Worm (Caenorhabditis elegans): ENCODE measurements around the gene C29H12.6.

The C29H12.6 gene

DNA sequence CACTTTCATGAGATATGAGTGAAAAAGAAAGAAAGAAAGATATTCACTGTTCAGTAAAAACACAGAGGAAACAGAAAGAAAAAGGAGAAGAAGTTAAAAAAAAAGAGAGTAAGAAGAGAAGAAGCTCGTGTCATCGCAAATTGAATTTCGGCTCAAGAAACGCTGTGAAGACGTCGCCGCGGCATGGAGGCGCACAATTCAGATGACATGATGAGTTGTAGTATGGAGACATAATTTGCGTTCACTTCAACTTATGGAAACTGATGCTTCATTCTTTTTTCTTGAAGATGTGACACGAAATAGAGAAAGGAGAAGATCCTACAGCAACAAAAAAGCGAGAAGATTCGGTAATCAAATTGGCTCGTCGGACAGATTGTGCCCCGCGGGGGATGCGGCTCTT, 30.3 kb upstream of the C29H12.6 start:
- no peak for TF ChIP-seq nhr-25 (tag; optimal IDR thresholded peaks at IDR 0.05)
- no peak for TF ChIP-seq nhr-67 (tag; optimal IDR thresholded peaks at IDR 0.05)
- no peak for TF ChIP-seq R02D3.7 (tag; optimal IDR thresholded peaks at IDR 0.05)
- TF ChIP-seq eor-1 (tag; optimal IDR thresholded peaks at IDR 0.05) = no peak
- TF ChIP-seq lin-15B (tag; optimal IDR thresholded peaks at IDR 0.05) = no peak
- no peak for TF ChIP-seq nhr-23 (tag; optimal IDR thresholded peaks at IDR 0.05)
- no peak for TF ChIP-seq jun-1 (tag; optimal IDR thresholded peaks at IDR 0.05)
- TF ChIP-seq nfya-1 (tag; optimal IDR thresholded peaks at IDR 0.05; ENCODE audit: insufficient read depth) = peak; percentile 30
- TF ChIP-seq fkh-10 (GFP tag; optimal IDR thresholded peaks at IDR 0.05) = peak; percentile 82
- no peak for TF ChIP-seq ceh-16 (tag; optimal IDR thresholded peaks at IDR 0.05)
- no peak for TF ChIP-seq ceh-9 (tag; optimal IDR thresholded peaks at IDR 0.05)
- no peak for TF ChIP-seq unc-62 (GFP tag; optimal IDR thresholded peaks at IDR 0.05)

DNA sequence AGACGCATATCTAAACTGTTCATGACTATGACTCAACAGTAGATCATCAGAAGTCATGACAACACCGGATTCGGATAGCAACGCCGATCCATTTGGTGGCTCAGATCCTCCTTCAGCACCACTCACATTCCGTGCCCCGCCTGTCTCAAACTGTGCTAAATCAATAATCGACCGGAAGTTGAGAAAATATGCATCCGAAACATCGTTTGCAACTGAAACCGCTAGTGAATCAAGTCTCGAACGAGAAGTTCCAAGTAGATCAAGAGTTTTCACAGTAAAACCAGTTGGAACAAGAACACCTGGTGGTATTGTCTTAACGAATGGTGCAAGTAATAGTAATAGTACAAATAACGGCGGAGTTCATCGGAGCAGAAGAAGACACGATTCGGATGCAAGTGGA, 29.1 kb upstream of the C29H12.6 start:
- no peak for TF ChIP-seq mdl-1 (tag; optimal IDR thresholded peaks at IDR 0.05)
- TF ChIP-seq sea-2 (GFP tag; optimal IDR thresholded peaks at IDR 0.05) = no peak
- no peak for TF ChIP-seq lin-39 (tag; optimal IDR thresholded peaks at IDR 0.05)
- TF ChIP-seq nfya-1 (tag; optimal IDR thresholded peaks at IDR 0.05; ENCODE audit: insufficient read depth) = no peak
- no peak for TF ChIP-seq nhr-25 (tag; optimal IDR thresholded peaks at IDR 0.05)
- TF ChIP-seq zag-1 (tag; optimal IDR thresholded peaks at IDR 0.05) = no peak
- TF ChIP-seq hmg-11 (tag; optimal IDR thresholded peaks at IDR 0.05) = no peak
- no peak for TF ChIP-seq mml-1 (tag; optimal IDR thresholded peaks at IDR 0.05)
- no peak for TF ChIP-seq egl-27 (tag; optimal IDR thresholded peaks at IDR 0.05)
- TF ChIP-seq nhr-76 (tag; optimal IDR thresholded peaks at IDR 0.05) = no peak
- no peak for TF ChIP-seq nhr-237 (tag; optimal IDR thresholded peaks at IDR 0.05)
- TF ChIP-seq fkh-2 (tag; optimal IDR thresholded peaks at IDR 0.05) = no peak
- TF ChIP-seq nhr-12 (tag; optimal IDR thresholded peaks at IDR 0.05) = no peak
- TF ChIP-seq R02D3.7 (tag; optimal IDR thresholded peaks at IDR 0.05) = no peak
- no peak for TF ChIP-seq egl-5 (tag; optimal IDR thresholded peaks at IDR 0.05)

DNA sequence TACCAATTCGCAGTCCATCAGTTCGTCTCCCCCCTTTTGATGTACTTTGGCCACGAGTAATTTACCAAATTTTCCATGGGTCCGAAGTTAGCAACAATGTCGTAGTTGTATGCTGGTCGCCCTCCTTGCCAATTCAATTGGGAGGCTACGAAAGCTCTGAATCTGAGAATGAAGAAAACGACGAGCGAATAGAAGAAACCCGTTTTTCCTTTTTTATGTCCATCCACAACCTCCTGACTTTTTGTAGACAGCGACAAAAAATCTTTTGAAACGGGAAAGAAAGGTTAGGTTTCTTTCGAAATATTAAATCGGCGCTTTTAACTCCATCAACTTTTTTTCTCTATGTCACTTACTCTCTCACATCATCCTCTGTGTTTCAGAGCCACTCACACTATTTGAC, 24.5 kb upstream of the C29H12.6 start:
- TF ChIP-seq fkh-10 (GFP tag; optimal IDR thresholded peaks at IDR 0.05) (peak; percentile 63), lin-15B (tag; optimal IDR thresholded peaks at IDR 0.05) (no peak), fkh-2 (tag; optimal IDR thresholded peaks at IDR 0.05) (no peak), pha-4 (tag; optimal IDR thresholded peaks at IDR 0.05) (no peak), nhr-43 (tag; optimal IDR thresholded peaks at IDR 0.05; ENCODE audit: poor library complexity, severe bottlenecking) (no peak), unc-62 (GFP tag; optimal IDR thresholded peaks at IDR 0.05) (no peak), ztf-11 (tag; optimal IDR thresholded peaks at IDR 0.05) (no peak)

DNA sequence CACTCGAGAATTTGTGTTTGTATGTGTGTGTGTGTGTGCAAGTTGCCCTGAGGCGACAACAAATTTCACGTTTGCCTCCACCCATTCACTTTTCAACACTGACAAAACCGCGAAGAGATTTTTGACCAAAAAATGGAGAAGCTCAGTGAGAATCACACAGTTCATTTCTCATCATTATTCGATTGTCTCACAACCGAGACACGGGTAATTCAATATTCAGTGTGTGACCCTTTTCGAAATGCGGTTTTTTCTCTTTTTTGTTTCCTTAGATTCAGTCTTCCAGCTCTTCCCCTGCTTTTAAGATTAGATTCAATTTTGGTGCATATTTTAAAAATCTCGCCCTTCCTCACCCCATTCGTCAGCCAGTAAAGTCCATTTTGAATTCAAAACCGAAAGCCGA, 21.4 kb upstream of the C29H12.6 start:
- no peak for TF ChIP-seq ceh-9 (tag; optimal IDR thresholded peaks at IDR 0.05)

DNA sequence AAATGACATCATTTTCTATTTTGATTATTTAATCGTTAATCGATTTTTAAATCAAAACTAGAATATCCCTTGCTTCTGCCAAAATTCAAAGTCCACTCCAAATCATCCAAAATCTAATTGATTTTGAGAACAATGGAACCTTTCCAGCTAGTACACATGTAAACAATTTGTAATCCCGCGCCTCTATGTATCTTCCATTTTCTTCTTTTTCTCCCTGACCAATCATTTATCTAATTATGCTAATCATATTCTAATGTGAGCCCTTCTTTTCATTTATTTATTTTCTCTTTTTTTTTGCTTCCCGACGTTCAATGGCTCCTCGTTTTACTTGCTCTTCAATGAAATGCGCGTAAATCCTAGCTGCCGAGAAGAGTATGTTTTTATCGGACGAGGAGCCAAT, 20.1 kb upstream of the C29H12.6 start:
- no peak for TF ChIP-seq R02D3.7 (tag; optimal IDR thresholded peaks at IDR 0.05)
- TF ChIP-seq lsy-12 (tag; optimal IDR thresholded peaks at IDR 0.05) = no peak
- TF ChIP-seq ceh-9 (tag; optimal IDR thresholded peaks at IDR 0.05) = no peak
- no peak for TF ChIP-seq ceh-28 (tag; optimal IDR thresholded peaks at IDR 0.05)
- TF ChIP-seq nhr-77 (tag; optimal IDR thresholded peaks at IDR 0.05) = no peak
- no peak for TF ChIP-seq zag-1 (tag; optimal IDR thresholded peaks at IDR 0.05)
- no peak for TF ChIP-seq fkh-10 (GFP tag; optimal IDR thresholded peaks at IDR 0.05)
- no peak for TF ChIP-seq skn-1 (tag; optimal IDR thresholded peaks at IDR 0.05)
- TF ChIP-seq nfya-1 (tag; optimal IDR thresholded peaks at IDR 0.05; ENCODE audit: insufficient read depth) = no peak
- TF ChIP-seq nhr-67 (tag; optimal IDR thresholded peaks at IDR 0.05) = no peak
- TF ChIP-seq jun-1 (tag; optimal IDR thresholded peaks at IDR 0.05) = no peak

DNA sequence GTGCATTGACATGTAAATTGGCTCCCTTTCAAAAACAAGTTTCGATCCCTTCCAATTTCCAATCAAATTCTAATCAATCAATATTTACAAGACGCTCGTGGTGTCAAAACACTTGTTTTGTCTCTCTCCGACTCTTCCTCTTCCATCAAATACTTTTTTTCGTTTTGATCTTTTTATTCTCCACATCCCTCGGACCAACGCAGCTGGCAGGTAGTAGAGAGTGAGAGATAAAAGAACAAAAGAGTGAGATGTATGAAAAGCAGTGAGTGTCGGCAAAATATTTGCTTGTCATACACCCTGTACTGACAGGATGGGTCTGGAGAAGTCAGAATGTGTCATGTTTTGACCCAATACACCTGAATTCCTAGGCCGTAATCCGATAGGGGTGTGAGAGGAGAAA, 18.6 kb upstream of the C29H12.6 start:
- TF ChIP-seq nhr-23 (tag; optimal IDR thresholded peaks at IDR 0.05) (no peak), nfya-1 (tag; optimal IDR thresholded peaks at IDR 0.05; ENCODE audit: insufficient read depth) (no peak), eor-1 (tag; optimal IDR thresholded peaks at IDR 0.05) (no peak), skn-1 (tag; optimal IDR thresholded peaks at IDR 0.05) (no peak)
